Fruit fly (Drosophila melanogaster) whole organism, embryonic: ENCODE results near the gene dpr18.

Experiments used
- Ada2b ChIP-seq: fragments of 200-800 bp; sonication (Bioruptor generic); IDR thresholded peaks from 2 replicates; pipeline ENCODE4 v1.3.6; 2022; ENCODE audit warnings: missing biosample characterization, missing genetic modification characterization
- CG1024 ChIP-seq: fragments of 200-800 bp; sonication (Bioruptor generic); IDR thresholded peaks from 2 replicates; pipeline ENCODE4 v1.3.6; 2022; ENCODE audit warnings: missing biosample characterization, missing genetic modification characterization
- CG10462 ChIP-seq: fragments of 200-800 bp; sonication (Bioruptor generic); optimal IDR thresholded peaks from 2 replicates; lab custom pipeline; 2016; ENCODE audit warnings: missing biosample characterization, missing genetic modification characterization
- CG10979 ChIP-seq: fragments of 200-800 bp; sonication (Bioruptor generic); optimal IDR thresholded peaks from 2 replicates; lab custom pipeline; 2018; ENCODE audit warnings: missing biosample characterization, mild to moderate bottlenecking, missing genetic modification characterization, moderate library complexity
- CG12071 ChIP-seq: fragments of 200-800 bp; sonication (Bioruptor generic); optimal IDR thresholded peaks from 3 replicates; lab custom pipeline; 2018; ENCODE audit warnings: missing biosample characterization, mild to moderate bottlenecking, missing genetic modification characterization
- CG12219 ChIP-seq: fragments of 200-800 bp; sonication (Bioruptor generic); optimal IDR thresholded peaks from 3 replicates; lab custom pipeline; 2018; ENCODE audit warnings: missing biosample characterization, mild to moderate bottlenecking, missing genetic modification characterization
- CG13894 ChIP-seq: fragments of 200-800 bp; sonication (Bioruptor generic); optimal IDR thresholded peaks from 3 replicates; lab custom pipeline; 2018; ENCODE audit warnings: missing biosample characterization, mild to moderate bottlenecking, missing genetic modification characterization, moderate library complexity
- CG18011 ChIP-seq: fragments of 200-800 bp; sonication (Bioruptor generic); optimal IDR thresholded peaks from 2 replicates; lab custom pipeline; 2017; ENCODE audit warnings: missing biosample characterization, missing genetic modification characterization, mild to moderate bottlenecking, moderate library complexity, missing genotype
- CG18764 ChIP-seq: fragments of 200-800 bp; sonication (Bioruptor generic); optimal IDR thresholded peaks from 3 replicates; lab custom pipeline; 2016; ENCODE audit warnings: missing biosample characterization, missing genetic modification characterization
- CG2202 ChIP-seq: fragments of 200-800 bp; sonication (Bioruptor generic); optimal IDR thresholded peaks from 2 replicates; lab custom pipeline; 2018; ENCODE audit warnings: missing biosample characterization, mild to moderate bottlenecking, missing genetic modification characterization
- CG31365 ChIP-seq: fragments of 200-800 bp; sonication (Bioruptor generic); optimal IDR thresholded peaks from 2 replicates; lab custom pipeline; 2018; ENCODE audit warnings: missing biosample characterization, mild to moderate bottlenecking, missing genetic modification characterization
- CG3407 ChIP-seq: fragments of 200-800 bp; sonication (Bioruptor generic); optimal IDR thresholded peaks from 2 replicates; lab custom pipeline; 2018; ENCODE audit warnings: missing biosample characterization, mild to moderate bottlenecking, missing genetic modification characterization
- CG3847 ChIP-seq: fragments of 200-800 bp; sonication (Bioruptor generic); IDR thresholded peaks from 2 replicates; pipeline ENCODE4 v1.3.6; 2022; ENCODE audit warnings: missing biosample characterization, missing genetic modification characterization
- CG4328 ChIP-seq: fragments of 200-800 bp; sonication (Bioruptor generic); optimal IDR thresholded peaks from 3 replicates; lab custom pipeline; 2017; ENCODE audit warnings: missing biosample characterization, missing genetic modification reagents, missing genetic modification characterization
- CG4404 ChIP-seq: fragments of 200-800 bp; sonication (Bioruptor generic); IDR thresholded peaks from 2 replicates; pipeline ENCODE4 v1.3.6; 2022; ENCODE audit warnings: missing biosample characterization, missing genetic modification characterization
- CG4424 ChIP-seq: fragments of 200-800 bp; sonication (Bioruptor generic); optimal IDR thresholded peaks from 3 replicates; lab custom pipeline; 2016; ENCODE audit warnings: missing biosample characterization, missing genetic modification characterization
- CG6689 ChIP-seq: fragments of 200-800 bp; sonication (Bioruptor generic); IDR thresholded peaks from 2 replicates; pipeline ENCODE4 v1.3.6; 2022; ENCODE audit warnings: missing biosample characterization, missing genetic modification characterization
- CG6813 ChIP-seq: fragments of 200-800 bp; sonication (Bioruptor generic); optimal IDR thresholded peaks from 2 replicates; lab custom pipeline; 2017; ENCODE audit warnings: missing biosample characterization, missing genetic modification characterization, mild to moderate bottlenecking, moderate library complexity, missing genetic modification reagents
- CG7786 ChIP-seq: fragments of 200-800 bp; sonication (Bioruptor generic); optimal IDR thresholded peaks from 2 replicates; lab custom pipeline; 2016; ENCODE audit warnings: missing biosample characterization, missing genetic modification characterization
- CG8290 ChIP-seq, 3 experiments: fragments of 200-800 bp; sonication (Bioruptor generic); optimal IDR thresholded peaks; 2 replicates each; lab custom pipeline; 2016 to 2019; ENCODE audit warnings: missing biosample characterization in 3 of 3, missing genetic modification characterization in 3 of 3, mild to moderate bottlenecking in 2 of 3, moderate library complexity in 1 of 3
- CG9437 ChIP-seq: fragments of 200-800 bp; sonication (Bioruptor generic); optimal IDR thresholded peaks from 2 replicates; lab custom pipeline; 2018; ENCODE audit warnings: missing biosample characterization, mild to moderate bottlenecking, missing genetic modification characterization
- CrebB ChIP-seq: fragments of 200-800 bp; sonication (Bioruptor generic); optimal IDR thresholded peaks from 3 replicates; lab custom pipeline; 2018; ENCODE audit warnings: missing biosample characterization, mild to moderate bottlenecking, missing genetic modification characterization
- Ets65A ChIP-seq: fragments of 200-800 bp; sonication (Bioruptor generic); peaks from one replicate; lab custom pipeline; 2016; ENCODE audit warnings: missing biosample characterization, missing genetic modification characterization
- HLH4C ChIP-seq: fragments of 200-800 bp; sonication (Bioruptor generic); IDR thresholded peaks from 3 replicates; pipeline ENCODE4 v1.3.6; 2022; ENCODE audit warnings: missing biosample characterization, missing genetic modification characterization; ENCODE audit not compliant: partially characterized antibody
- Hsf ChIP-seq: fragments of 200-800 bp; sonication (Bioruptor generic); optimal IDR thresholded peaks from 3 replicates; lab custom pipeline; 2016; ENCODE audit warnings: missing biosample characterization, missing genetic modification characterization
- NC2α ChIP-seq: fragments of 200-800 bp; sonication (Bioruptor generic); optimal IDR thresholded peaks from 2 replicates; lab custom pipeline; 2016; ENCODE audit warnings: missing biosample characterization, missing genetic modification characterization
- NC2β ChIP-seq: fragments of 200-800 bp; sonication (Bioruptor generic); optimal IDR thresholded peaks from 2 replicates; lab custom pipeline; 2016; ENCODE audit warnings: missing biosample characterization, missing genetic modification characterization
- NFAT ChIP-seq: fragments of 200-800 bp; sonication (Bioruptor generic); IDR thresholded peaks from 2 replicates; pipeline ENCODE4 v1.3.6; 2022; ENCODE audit warnings: missing biosample characterization, missing genetic modification characterization
- Scr ChIP-seq: fragments of 200-800 bp; sonication (Bioruptor generic); IDR thresholded peaks from 2 replicates; pipeline ENCODE4 v1.3.6; 2022; ENCODE audit warnings: missing biosample characterization, missing genetic modification characterization; ENCODE audit not compliant: partially characterized antibody
- Sox100B ChIP-seq: fragments of 200-800 bp; sonication (Bioruptor generic); optimal IDR thresholded peaks from 3 replicates; lab custom pipeline; 2018; ENCODE audit warnings: missing biosample characterization, mild to moderate bottlenecking, missing genetic modification characterization
- TFAM ChIP-seq: fragments of 200-800 bp; sonication (Bioruptor generic); optimal IDR thresholded peaks from 2 replicates; lab custom pipeline; 2017; ENCODE audit warnings: missing biosample characterization, missing genetic modification characterization, inconsistent platforms
- bigmax ChIP-seq: fragments of 200-800 bp; sonication (Bioruptor generic); optimal IDR thresholded peaks from 2 replicates; lab custom pipeline; 2018; ENCODE audit warnings: missing biosample characterization, mild to moderate bottlenecking, missing genetic modification characterization
- bowl ChIP-seq: fragments of 200-800 bp; sonication (Bioruptor generic); IDR thresholded peaks from 2 replicates; pipeline ENCODE4 v1.3.6; 2022; ENCODE audit warnings: missing biosample characterization, missing genetic modification characterization
- crol ChIP-seq: fragments of 200-800 bp; sonication (Bioruptor generic); IDR thresholded peaks from 2 replicates; pipeline ENCODE4 v1.3.6; 2022; ENCODE audit warnings: missing biosample characterization, missing genetic modification characterization
- dpn ChIP-seq, 2 experiments: fragments of 200-800 bp; sonication (Bioruptor generic); optimal IDR thresholded peaks; 3 replicates each; lab custom pipeline; 2016; ENCODE audit warnings: missing biosample characterization in 2 of 2, missing genetic modification characterization in 2 of 2
- dysf ChIP-seq: fragments of 200-800 bp; sonication (Bioruptor generic); IDR thresholded peaks from 3 replicates; pipeline ENCODE4 v1.3.6; 2022; ENCODE audit warnings: missing biosample characterization, missing genetic modification characterization
- gfzf ChIP-seq: fragments of 200-800 bp; sonication (Bioruptor generic); optimal IDR thresholded peaks from 2 replicates; lab custom pipeline; 2016; ENCODE audit warnings: missing biosample characterization, mild to moderate bottlenecking, missing genetic modification characterization, moderate library complexity
- jing ChIP-seq: fragments of 200-800 bp; sonication (Bioruptor generic); optimal IDR thresholded peaks from 2 replicates; lab custom pipeline; 2018; ENCODE audit warnings: missing biosample characterization, mild to moderate bottlenecking, missing genetic modification characterization
- lab ChIP-seq: fragments of 200-800 bp; sonication (Bioruptor generic); optimal IDR thresholded peaks from 3 replicates; lab custom pipeline; 2017; ENCODE audit warnings: missing biosample characterization, missing genetic modification characterization, mild to moderate bottlenecking, moderate library complexity, missing genetic modification reagents
- lov ChIP-seq, 2 experiments: fragments of 200-800 bp in 1 of 2; fragments of >200 bp in 1 of 2; sonication (Bioruptor generic) in 1 of 2; IDR thresholded peaks in 1 of 2; optimal IDR thresholded peaks in 1 of 2; 2 replicates in 1 of 2; 3 replicates in 1 of 2; pipeline versions ENCODE4 v1.3.6 to Lab custom; 2017 to 2022; ENCODE audit warnings: missing biosample characterization in 1 of 2, missing genetic modification characterization in 1 of 2
- maf-S ChIP-seq: fragments of 200-800 bp; sonication (Bioruptor generic); optimal IDR thresholded peaks from 2 replicates; lab custom pipeline; 2016; ENCODE audit warnings: missing biosample characterization, missing genetic modification characterization
- mam ChIP-seq: fragments of 200-800 bp; sonication (Bioruptor generic); optimal IDR thresholded peaks from 3 replicates; lab custom pipeline; 2016; ENCODE audit warnings: missing biosample characterization, missing genetic modification characterization
- pfk ChIP-seq: fragments of 200-800 bp; sonication (Bioruptor generic); optimal IDR thresholded peaks from 2 replicates; lab custom pipeline; 2018; ENCODE audit warnings: missing biosample characterization, mild to moderate bottlenecking, missing genetic modification characterization, moderate library complexity
- run ChIP-seq: fragments of 200-800 bp; sonication (Bioruptor generic); optimal IDR thresholded peaks from 3 replicates; lab custom pipeline; 2018; ENCODE audit warnings: missing biosample characterization, mild to moderate bottlenecking, missing genetic modification characterization
- seq ChIP-seq: fragments of 200-800 bp; sonication (Bioruptor generic); IDR thresholded peaks from 2 replicates; pipeline ENCODE4 v1.3.6; 2022; ENCODE audit warnings: missing biosample characterization, missing genetic modification characterization
- sima ChIP-seq: fragments of 200-800 bp; sonication (Bioruptor generic); optimal IDR thresholded peaks from 2 replicates; lab custom pipeline; 2016; ENCODE audit warnings: missing biosample characterization, missing genetic modification characterization
- slp2 ChIP-seq: fragments of 200-800 bp; sonication (Bioruptor generic); optimal IDR thresholded peaks from 2 replicates; lab custom pipeline; 2016; ENCODE audit warnings: missing biosample characterization, missing genetic modification characterization

The dpr18 gene

DNA sequence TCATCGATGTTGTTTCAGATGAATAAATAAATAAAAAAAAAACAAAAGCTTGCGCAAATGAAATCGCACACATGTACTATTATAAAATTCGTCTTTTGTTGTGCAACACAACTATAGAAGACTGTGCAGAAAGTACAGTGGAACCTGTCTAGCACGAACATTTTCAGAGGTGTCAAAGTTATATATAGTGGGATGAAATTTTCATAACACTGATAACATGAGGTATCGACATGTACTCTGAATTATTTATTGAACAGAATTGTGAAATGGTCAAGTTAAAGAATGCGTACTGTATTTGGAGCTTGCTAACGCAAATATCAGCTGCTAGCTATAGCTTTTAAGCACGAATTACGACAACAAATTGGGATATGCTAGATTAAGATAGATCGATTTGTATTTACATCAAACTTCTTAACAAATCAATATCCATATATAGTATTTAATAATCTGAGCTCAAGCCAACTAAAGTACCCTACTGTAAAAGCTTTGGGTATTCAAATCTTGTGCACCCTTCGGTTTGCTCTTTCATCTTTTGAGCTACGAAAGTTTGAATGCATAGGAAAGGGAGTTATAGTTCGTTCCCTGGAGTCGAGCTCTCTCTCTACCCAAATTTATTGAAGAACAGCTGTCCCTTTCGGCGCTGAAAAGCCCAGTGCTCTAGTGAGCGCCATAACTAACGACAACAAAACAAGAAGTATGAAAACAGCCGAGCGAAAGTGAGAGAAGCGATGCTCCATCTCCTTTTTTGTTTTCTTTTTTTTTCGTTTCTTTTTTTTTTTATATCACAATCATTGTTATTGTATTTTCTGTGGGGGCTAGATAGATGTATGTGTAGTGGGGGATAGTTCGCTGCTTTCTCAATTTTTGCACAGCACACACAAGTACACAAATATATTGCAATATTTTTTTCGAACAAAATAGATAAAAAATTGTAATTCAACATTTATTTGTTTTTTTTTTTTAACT lies 26.9 kb downstream of the dpr18 start (continued):
- peak; percentile 79 for TF ChIP-seq CG18764
- no peak for TF ChIP-seq HLH4C (GFP tag; lab: Robert Waterston, UW)
- TF ChIP-seq CG4404 (GFP tag; lab: Robert Waterston, UW), result peak; percentile 71
- TF ChIP-seq dysf (GFP tag; lab: Robert Waterston, UW), result peak; percentile 95
- TF ChIP-seq pfk (GFP tag; lab: Kevin White, UChicago), result peak; percentile 29
- peak; percentile 74 for TF ChIP-seq NC2β
- peak; percentile 91 for TF ChIP-seq CG3847 (GFP tag; lab: Robert Waterston, UW)
- TF ChIP-seq seq (GFP tag; lab: Robert Waterston, UW), result peak; percentile 90
- TF ChIP-seq lov (optimal IDR thresholded peaks at IDR 0.05; lab: Kevin White, UChicago), result no peak
- peak; percentile 85 for TF ChIP-seq lov (GFP tag; IDR thresholded peaks at IDR 0.05; lab: Robert Waterston, UW)
- TF ChIP-seq CG9437 (GFP tag; lab: Kevin White, UChicago), result peak; percentile 77
- peak; percentile 87 for TF ChIP-seq CG4424
- TF ChIP-seq CG8290 (GFP tag; optimal IDR thresholded peaks at IDR 0.05; lab: Kevin White, UChicago), result no peak
- TF ChIP-seq CG8290 (tag; optimal IDR thresholded peaks at IDR 0.05; lab: Kevin White, UChicago), result peak in 1 of 2 experiments; percentile 99
- TF ChIP-seq dpn (GFP tag; optimal IDR thresholded peaks at IDR 0.05; lab: Kevin White, UChicago), result peak; percentile 92
- peak; percentile 90 for TF ChIP-seq CG6689
- TF ChIP-seq CG1024 (GFP tag; lab: Robert Waterston, UW), result peak; percentile 88
- TF ChIP-seq jing (GFP tag; lab: Kevin White, UChicago), result peak; percentile 79
- TF ChIP-seq CG31365 (tag; lab: Kevin White, UChicago), result peak; percentile 77
- peak; percentile 67 for TF ChIP-seq CG3407 (GFP tag; lab: Kevin White, UChicago)
- TF ChIP-seq slp2 (GFP tag; lab: Kevin White, UChicago), result peak; percentile 68
- peak; percentile 94 for TF ChIP-seq mam
- peak; percentile 82 for TF ChIP-seq CG6813
- peak; percentile 45 for TF ChIP-seq CG10462 (GFP tag; lab: Kevin White, UChicago)
- peak; percentile 87 for TF ChIP-seq maf-S (GFP tag; lab: Kevin White, UChicago)
- TF ChIP-seq bigmax, result no peak
- TF ChIP-seq TFAM (GFP tag; lab: Kevin White, UChicago), result peak; percentile 17
- TF ChIP-seq CG4328 (GFP tag; lab: Kevin White, UChicago), result peak; percentile 82
- TF ChIP-seq Sox100B, result peak; percentile 75
- TF ChIP-seq Ets65A, result peak; percentile 98
- TF ChIP-seq CG12071, result peak; percentile 95
- TF ChIP-seq CG18011 (GFP tag; lab: Kevin White, UChicago), result peak; percentile 73
- TF ChIP-seq CG7786 (GFP tag; lab: Kevin White, UChicago), result peak; percentile 88
- TF ChIP-seq lab (GFP tag; lab: Kevin White, UChicago), result peak; percentile 95
- TF ChIP-seq Scr (GFP tag; lab: Robert Waterston, UW), result no peak
- TF ChIP-seq CG10979 (tag; lab: Kevin White, UChicago), result peak; percentile 72
- TF ChIP-seq bowl, result peak; percentile 62
- TF ChIP-seq Hsf, result peak; percentile 91
- TF ChIP-seq CG12219 (GFP tag; lab: Kevin White, UChicago), result peak; percentile 93
- peak; percentile 91 for TF ChIP-seq CrebB (tag; lab: Kevin White, UChicago)
- TF ChIP-seq NFAT, result peak; percentile 93
- TF ChIP-seq NC2α (GFP tag; lab: Kevin White, UChicago), result peak; percentile 54
- 0 out of 2 replicates have a peak, but pooled peaks have one; percentile 31 for TF ChIP-seq crol (GFP tag; lab: Robert Waterston, UW)
- TF ChIP-seq run, result peak; percentile 75
- peak; percentile 60 for TF ChIP-seq sima (GFP tag; lab: Kevin White, UChicago)
- peak; percentile 89 for TF ChIP-seq CG13894 (tag; lab: Kevin White, UChicago)
- peak; percentile 96 for TF ChIP-seq Ada2b (GFP tag; lab: Robert Waterston, UW)
- TF ChIP-seq CG2202 (tag; lab: Kevin White, UChicago), result no peak
- no peak for TF ChIP-seq gfzf (GFP tag; lab: Kevin White, UChicago)
